Worm (Caenorhabditis elegans): ENCODE measurements around the gene C56E10.3.

C56E10.3 gene

ce11 chrX:6668911-6669310 is 23.5 kb downstream of the C56E10.3 start, which contains the start of gene nhr-137:
nhr-137 (minus strand) TSS chrX:6669011.
- TF ChIP-seq egl-5 (tag; optimal IDR thresholded peaks at IDR 0.05) (no peak), lin-15B (tag; optimal IDR thresholded peaks at IDR 0.05) (no peak), aly-2 (tag; optimal IDR thresholded peaks at IDR 0.05) (no peak), ceh-16 (tag; optimal IDR thresholded peaks at IDR 0.05) (no peak), fkh-10 (GFP tag; optimal IDR thresholded peaks at IDR 0.05) (no peak), skn-1 (tag; optimal IDR thresholded peaks at IDR 0.05) (no peak)

DNA sequence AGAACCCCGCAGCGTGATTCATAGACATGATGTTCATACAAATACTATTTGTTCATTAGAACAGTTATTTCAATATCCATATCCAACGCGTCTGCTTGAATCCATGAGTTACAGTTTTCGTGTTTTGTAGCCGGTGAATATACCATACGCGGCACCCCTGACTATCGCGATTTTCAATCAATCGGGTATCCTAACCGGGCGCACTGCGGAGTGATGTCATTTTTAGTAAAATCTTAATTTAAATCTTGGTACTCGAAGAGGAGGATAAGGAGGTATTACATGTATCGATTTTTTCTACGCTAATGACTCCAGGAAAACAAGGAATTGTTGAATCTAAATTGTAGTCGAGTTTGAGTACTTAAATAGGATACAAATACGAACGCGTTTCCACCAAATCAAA is 23.9 kb downstream of the C56E10.3 start:
- TF ChIP-seq elt-1 (tag; optimal IDR thresholded peaks at IDR 0.05): peak; percentile 22
- no peak for TF ChIP-seq sea-2 (GFP tag; optimal IDR thresholded peaks at IDR 0.05)
- no peak for TF ChIP-seq lin-15B (tag; optimal IDR thresholded peaks at IDR 0.05)

DNA sequence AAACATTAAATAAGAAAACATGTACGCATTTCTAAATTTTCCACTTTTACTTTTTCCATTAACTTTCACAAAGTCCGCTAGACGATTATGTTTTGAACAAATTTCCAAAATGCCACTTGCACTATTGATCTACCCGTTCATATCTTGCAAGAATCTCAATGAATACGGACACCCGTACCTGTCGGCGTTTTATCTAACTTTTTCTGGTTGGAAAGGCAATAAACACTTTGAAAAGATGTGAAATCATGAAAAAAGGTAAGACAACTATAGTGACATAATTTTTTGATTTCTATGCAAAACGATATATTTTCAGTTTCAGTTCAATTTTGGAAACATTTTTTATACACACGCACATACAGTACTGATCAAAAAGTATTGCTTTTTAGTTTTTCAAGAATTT is 26.3 kb downstream of the C56E10.3 start:
- peak; percentile 69 for TF ChIP-seq elt-1 (tag; optimal IDR thresholded peaks at IDR 0.05)
- TF ChIP-seq fkh-2 (tag; optimal IDR thresholded peaks at IDR 0.05): no peak
- no peak for TF ChIP-seq ZK546.5 (tag; optimal IDR thresholded peaks at IDR 0.05)
- TF ChIP-seq skn-1 (tag; optimal IDR thresholded peaks at IDR 0.05): no peak
- TF ChIP-seq ceh-28 (tag; optimal IDR thresholded peaks at IDR 0.05): no peak
- TF ChIP-seq nhr-11 (tag; optimal IDR thresholded peaks at IDR 0.05): no peak
- no peak for TF ChIP-seq lin-39 (tag; optimal IDR thresholded peaks at IDR 0.05)
- TF ChIP-seq ceh-82 (tag; optimal IDR thresholded peaks at IDR 0.05): no peak
- TF ChIP-seq nhr-23 (tag; optimal IDR thresholded peaks at IDR 0.05): peak; percentile 27

- TF ChIP-seq nhr-23 (tag; optimal IDR thresholded peaks at IDR 0.05) (peak; percentile 7), ceh-16 (tag; optimal IDR thresholded peaks at IDR 0.05) (no peak)
These were observed 27.1 kb downstream of the C56E10.3 start, which contains the start of gene col-172 for ce11 chrX:6672519-6672918. col-172 (plus strand) TSS chrX:6672819.

DNA sequence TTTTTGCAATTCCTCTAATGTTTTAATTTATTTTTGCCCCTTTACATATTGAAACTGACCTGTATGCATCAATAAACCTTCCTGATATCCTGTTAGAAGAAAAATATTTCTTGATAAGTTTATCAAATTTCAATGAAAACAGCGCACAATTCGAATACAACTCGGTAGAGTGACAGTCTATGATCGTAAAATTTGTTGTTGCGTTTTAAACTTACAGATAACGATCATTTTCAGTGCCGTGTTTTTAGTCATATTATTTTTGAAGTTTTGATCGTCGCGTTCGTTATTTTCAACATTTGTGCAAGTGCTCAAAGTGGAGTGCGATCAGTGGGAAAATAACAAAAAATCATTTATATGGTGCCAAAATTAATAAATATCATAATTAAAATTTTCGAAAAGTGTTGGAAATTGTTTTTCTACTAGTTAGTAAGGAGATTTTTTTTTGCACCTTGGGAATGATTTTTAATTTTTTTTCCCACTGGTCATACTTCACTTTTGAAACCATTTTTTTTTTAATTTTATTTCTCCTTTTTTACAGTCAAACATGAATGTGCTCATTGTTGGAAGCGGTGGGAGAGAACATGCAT is 29.0 kb downstream of the C56E10.3 start, which contains the start of gene F38B6.4:
TSS of gene F38B6.4 (plus strand) at position 537 of the 587 bp plus-strand sequence.
- TF ChIP-seq nhr-237 (tag; optimal IDR thresholded peaks at IDR 0.05) (no peak), pqm-1 (tag; optimal IDR thresholded peaks at IDR 0.05) (peak; percentile 55), nhr-25 (tag; optimal IDR thresholded peaks at IDR 0.05) (no peak), unc-62 (GFP tag; optimal IDR thresholded peaks at IDR 0.05) (no peak), elt-1 (tag; optimal IDR thresholded peaks at IDR 0.05) (no peak), mdl-1 (tag; optimal IDR thresholded peaks at IDR 0.05) (no peak), hmg-11 (tag; optimal IDR thresholded peaks at IDR 0.05) (no peak), nfya-1 (tag; optimal IDR thresholded peaks at IDR 0.05; ENCODE audit: insufficient read depth) (no peak), elt-2 (tag; optimal IDR thresholded peaks at IDR 0.05) (peak; percentile 73), mml-1 (tag; optimal IDR thresholded peaks at IDR 0.05) (no peak), sea-2 (GFP tag; optimal IDR thresholded peaks at IDR 0.05) (no peak), pha-4 (tag; optimal IDR thresholded peaks at IDR 0.05) (peak; percentile 4)

DNA sequence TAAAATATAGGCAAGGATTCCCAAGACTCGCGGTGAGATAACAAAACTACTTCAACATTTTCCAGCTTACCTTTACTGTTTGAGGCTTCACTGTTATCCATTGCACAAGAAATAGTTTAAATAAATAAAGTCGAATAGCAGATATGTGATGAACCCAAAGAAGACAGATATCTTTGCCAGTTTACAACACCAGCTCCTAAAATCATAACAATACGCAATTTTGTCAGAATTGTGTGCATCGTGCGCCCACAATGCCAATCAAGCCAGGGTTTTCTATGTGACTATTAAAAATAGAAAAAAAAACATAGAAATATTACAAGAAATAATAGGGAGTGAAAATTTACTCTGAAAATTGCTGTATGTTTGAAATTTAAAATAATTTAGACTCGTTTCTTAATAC is 37.2 kb downstream of the C56E10.3 start, which contains the start of gene F38B6.8:
TSS of gene F38B6.8 (minus strand) at position 101 of the 400 bp plus-strand sequence.
- no peak for TF ChIP-seq ztf-11 (tag; optimal IDR thresholded peaks at IDR 0.05)
- no peak for TF ChIP-seq hmg-11 (tag; optimal IDR thresholded peaks at IDR 0.05)
- TF ChIP-seq nhr-77 (tag; optimal IDR thresholded peaks at IDR 0.05): no peak
- TF ChIP-seq snpc-4 (tag; optimal IDR thresholded peaks at IDR 0.05): no peak
- no peak for TF ChIP-seq ZK546.5 (tag; optimal IDR thresholded peaks at IDR 0.05)
- TF ChIP-seq R02D3.7 (tag; optimal IDR thresholded peaks at IDR 0.05): no peak
- TF ChIP-seq nhr-23 (tag; optimal IDR thresholded peaks at IDR 0.05): no peak

ce11 chrX:6687345-6687744 is 41.9 kb downstream of the C56E10.3 start:
- TF ChIP-seq nhr-77 (tag; optimal IDR thresholded peaks at IDR 0.05) (no peak), lin-39 (tag; optimal IDR thresholded peaks at IDR 0.05) (peak; percentile 52)
